Worm (Caenorhabditis elegans) whole organism, L1 larva: ENCODE measurements around the gene rab-7.

Source experiments
- C16A3.4 ChIP-seq: fragments of 150-350 bp; optimal IDR thresholded peaks from 2 replicates; lab custom pipeline; 2014; ENCODE audit warnings: missing biosample characterization, missing genetic modification characterization
- C34B4.2 ChIP-seq: sonication (generic microtip); optimal IDR thresholded peaks from 2 replicates; lab custom pipeline; 2017; ENCODE audit warnings: mild to moderate bottlenecking, missing genetic modification characterization, missing compliant biosample characterization
- F16B12.6 ChIP-seq: fragments of 150-350 bp; optimal IDR thresholded peaks from 2 replicates; lab custom pipeline; 2014; ENCODE audit warnings: missing biosample characterization, missing genetic modification characterization
- ama-1 ChIP-seq: fragments of 150-350 bp; optimal IDR thresholded peaks from 2 replicates; lab custom pipeline; 2014
- ceh-63 ChIP-seq: fragments of 200-800 bp; sonication (Bioruptor generic); optimal IDR thresholded peaks from 2 replicates; lab custom pipeline; 2018; ENCODE audit warnings: mild to moderate bottlenecking, missing genetic modification characterization, missing compliant biosample characterization
- ceh-82 ChIP-seq, 3 experiments: fragments of 150-350 bp in 1 of 3; sonication (generic microtip) in 2 of 3; optimal IDR thresholded peaks; 2 replicates each; lab custom pipeline; 2014 to 2017; ENCODE audit warnings: missing biosample characterization in 3 of 3, missing genetic modification characterization in 3 of 3
- ceh-90 ChIP-seq: sonication (generic microtip); optimal IDR thresholded peaks from 2 replicates; lab custom pipeline; 2016; ENCODE audit warnings: missing genetic modification characterization, missing compliant biosample characterization
- ces-1 ChIP-seq: fragments of 150-350 bp; optimal IDR thresholded peaks from 2 replicates; lab custom pipeline; 2014; ENCODE audit warnings: missing biosample characterization, missing genetic modification reagents, missing genetic modification characterization
- dsc-1 ChIP-seq: sonication (generic microtip); optimal IDR thresholded peaks from 2 replicates; lab custom pipeline; 2016; ENCODE audit warnings: mild to moderate bottlenecking, missing genetic modification characterization, missing compliant biosample characterization
- efl-1 ChIP-seq, 4 experiments: fragments of 150-350 bp; optimal IDR thresholded peaks in 3 of 4; peaks in 1 of 4; 1 replicate in 1 of 4; 2 replicates in 3 of 4; lab custom pipeline; 2014; ENCODE audit warnings: missing biosample characterization in 2 of 4, missing genetic modification characterization in 2 of 4, missing genetic modification reagents in 2 of 4
- egl-13 ChIP-seq: sonication (generic microtip); optimal IDR thresholded peaks from 2 replicates; lab custom pipeline; 2016; ENCODE audit warnings: missing genotype, missing genetic modification reagents, missing genetic modification characterization, missing compliant biosample characterization
- egl-27 ChIP-seq, 2 experiments: fragments of 150-350 bp in 1 of 2; sonication (generic microtip); optimal IDR thresholded peaks; 3 replicates each; lab custom pipeline; 2017 to 2018; ENCODE audit warnings: missing biosample characterization in 2 of 2, missing genetic modification characterization in 2 of 2, missing genetic modification reagents in 2 of 2
- elt-2 ChIP-seq: sonication (generic microtip); optimal IDR thresholded peaks from 2 replicates; lab custom pipeline; 2016; ENCODE audit warnings: missing genetic modification characterization, mild to moderate bottlenecking, inconsistent platforms, missing compliant biosample characterization, missing genetic modification reagents
- elt-3 ChIP-seq, 6 experiments: fragments of 150-350 bp in 1 of 6; sonication (generic microtip); optimal IDR thresholded peaks; 2 replicates each; lab custom pipeline; 2017 to 2018; ENCODE audit warnings: missing biosample characterization in 6 of 6, missing genetic modification characterization in 6 of 6, inconsistent platforms in 1 of 6
- ets-5 ChIP-seq: fragments of 200-800 bp; sonication (Bioruptor generic); IDR thresholded peaks from 2 replicates; pipeline ENCODE4 v1.3.6; 2022; ENCODE audit warnings: missing genetic modification characterization, missing compliant biosample characterization
- fkh-4 ChIP-seq: sonication (generic microtip); optimal IDR thresholded peaks from 2 replicates; lab custom pipeline; 2016; ENCODE audit warnings: missing compliant biosample characterization, missing genetic modification characterization, borderline replicate concordance
- hpl-2 ChIP-seq: fragments of 150-350 bp; optimal IDR thresholded peaks from 2 replicates; lab custom pipeline; 2014; ENCODE audit warnings: missing biosample characterization, missing genetic modification reagents, missing genetic modification characterization
- lin-13 ChIP-seq: fragments of 150-350 bp; optimal IDR thresholded peaks from 2 replicates; lab custom pipeline; 2014; ENCODE audit warnings: missing biosample characterization, missing genetic modification reagents, missing genetic modification characterization
- lin-14 ChIP-seq: fragments of 200-800 bp; sonication (Bioruptor generic); optimal IDR thresholded peaks from 2 replicates; lab custom pipeline; 2018; ENCODE audit warnings: mild to moderate bottlenecking, missing genetic modification characterization, moderate library complexity, missing compliant biosample characterization
- lin-15B ChIP-seq: fragments of 150-350 bp; sonication (generic microtip); optimal IDR thresholded peaks from 3 replicates; lab custom pipeline; 2014; ENCODE audit warnings: missing biosample characterization, missing genetic modification characterization
- lsy-2 ChIP-seq, 2 experiments: fragments of 150-350 bp; optimal IDR thresholded peaks; 2 replicates each; lab custom pipeline; 2014; ENCODE audit warnings: missing biosample characterization in 2 of 2, missing genetic modification characterization in 2 of 2
- mab-9 ChIP-seq: fragments of 200-800 bp; sonication (Bioruptor generic); IDR thresholded peaks from 2 replicates; pipeline ENCODE4 v1.3.6; 2022; ENCODE audit warnings: missing genetic modification reagents, missing genetic modification characterization, missing compliant biosample characterization
- mdl-1 ChIP-seq, 2 experiments: fragments of 150-350 bp; optimal IDR thresholded peaks; 2 replicates each; lab custom pipeline; 2014 to 2017; ENCODE audit warnings: missing biosample characterization in 2 of 2, missing genetic modification characterization in 2 of 2, inconsistent platforms in 1 of 2
- mef-2 ChIP-seq: fragments of 150-350 bp; optimal IDR thresholded peaks from 2 replicates; lab custom pipeline; 2014; ENCODE audit warnings: missing biosample characterization, missing genetic modification characterization
- mep-1 ChIP-seq: fragments of 150-350 bp; optimal IDR thresholded peaks from 2 replicates; lab custom pipeline; 2014; ENCODE audit warnings: missing biosample characterization, missing genetic modification characterization
- nhr-11 ChIP-seq: fragments of 150-350 bp; optimal IDR thresholded peaks from 2 replicates; lab custom pipeline; 2014; ENCODE audit warnings: missing biosample characterization, missing genetic modification characterization
- nhr-12 ChIP-seq: sonication (generic microtip); optimal IDR thresholded peaks from 2 replicates; lab custom pipeline; 2017; ENCODE audit warnings: missing biosample characterization, missing genetic modification characterization
- nhr-19 ChIP-seq: fragments of 200-800 bp; sonication (Bioruptor generic); conservative IDR thresholded peaks from 2 replicates; pipeline ENCODE4 v1.3.6; 2022; ENCODE audit warnings: missing genetic modification characterization, missing compliant biosample characterization
- nhr-237 ChIP-seq: fragments of 150-350 bp; optimal IDR thresholded peaks from 2 replicates; lab custom pipeline; 2014; ENCODE audit warnings: missing biosample characterization, missing genetic modification characterization
- nhr-47 ChIP-seq: sonication (generic microtip); optimal IDR thresholded peaks from 2 replicates; lab custom pipeline; 2016; ENCODE audit warnings: mild to moderate bottlenecking, missing genetic modification characterization, moderate library complexity, missing compliant biosample characterization
- nhr-71 ChIP-seq: sonication (generic microtip); optimal IDR thresholded peaks from 2 replicates; lab custom pipeline; 2016; ENCODE audit warnings: mild to moderate bottlenecking, missing genetic modification characterization, moderate library complexity, missing compliant biosample characterization
- nhr-90 ChIP-seq: sonication (generic microtip); optimal IDR thresholded peaks from 2 replicates; lab custom pipeline; 2016; ENCODE audit warnings: mild to moderate bottlenecking, missing genetic modification characterization, missing compliant biosample characterization; ENCODE audit not compliant: poor library complexity
- pag-3 ChIP-seq: sonication (generic microtip); optimal IDR thresholded peaks from 2 replicates; lab custom pipeline; 2017; ENCODE audit warnings: missing genetic modification characterization, mild to moderate bottlenecking, missing compliant biosample characterization, antibody characterized with exemption, borderline replicate concordance; ENCODE audit not compliant: insufficient read depth
- pax-3 ChIP-seq: fragments of 200-800 bp; sonication (Bioruptor generic); optimal IDR thresholded peaks from 2 replicates; lab custom pipeline; 2018; ENCODE audit warnings: mild to moderate bottlenecking, missing genetic modification characterization, moderate library complexity, missing compliant biosample characterization
- pqm-1 ChIP-seq: sonication (generic microtip); optimal IDR thresholded peaks from 3 replicates; lab custom pipeline; 2017; ENCODE audit warnings: missing biosample characterization, missing genetic modification characterization
- snu-23 ChIP-seq: sonication (generic microtip); optimal IDR thresholded peaks from 2 replicates; lab custom pipeline; 2016; ENCODE audit warnings: missing genetic modification characterization, missing compliant biosample characterization
- sox-4 ChIP-seq: sonication (generic microtip); optimal IDR thresholded peaks from 2 replicates; lab custom pipeline; 2016; ENCODE audit warnings: missing genetic modification characterization, missing compliant biosample characterization
- sptf-1 ChIP-seq: fragments of 150-350 bp; optimal IDR thresholded peaks from 2 replicates; lab custom pipeline; 2014; ENCODE audit warnings: missing biosample characterization, missing genetic modification characterization
- sup-37 ChIP-seq: fragments of 200-800 bp; sonication (Bioruptor generic); optimal IDR thresholded peaks from 2 replicates; lab custom pipeline; 2018; ENCODE audit warnings: mild to moderate bottlenecking, missing genetic modification characterization, missing compliant biosample characterization
- swsn-7 ChIP-seq: sonication (generic microtip); optimal IDR thresholded peaks from 2 replicates; lab custom pipeline; 2016; ENCODE audit warnings: missing genetic modification characterization, missing compliant biosample characterization
- tbx-2 ChIP-seq: sonication (generic microtip); optimal IDR thresholded peaks from 2 replicates; lab custom pipeline; 2016; ENCODE audit warnings: missing genetic modification characterization, missing compliant biosample characterization
- tlp-1 ChIP-seq: fragments of 150-350 bp; optimal IDR thresholded peaks from 2 replicates; lab custom pipeline; 2014; ENCODE audit warnings: missing biosample characterization, missing genetic modification characterization
- unc-62 ChIP-seq: fragments of 150-350 bp; optimal IDR thresholded peaks from 2 replicates; lab custom pipeline; 2014; ENCODE audit warnings: missing biosample characterization, missing genetic modification reagents, missing genetic modification characterization
- xbp-1 ChIP-seq: sonication (generic microtip); optimal IDR thresholded peaks from 2 replicates; lab custom pipeline; 2016; ENCODE audit warnings: missing genetic modification characterization, missing compliant biosample characterization
- zag-1 ChIP-seq: fragments of 150-350 bp; optimal IDR thresholded peaks from 2 replicates; lab custom pipeline; 2014; ENCODE audit warnings: missing biosample characterization, missing genetic modification characterization
- zip-4 ChIP-seq: fragments of 200-800 bp; sonication (Bioruptor generic); optimal IDR thresholded peaks from 2 replicates; lab custom pipeline; 2018; ENCODE audit warnings: mild to moderate bottlenecking, missing genetic modification characterization, moderate library complexity, missing compliant biosample characterization
- ztf-11 ChIP-seq, 2 experiments: sonication (generic microtip); optimal IDR thresholded peaks; 2 replicates each; lab custom pipeline; 2016 to 2017; ENCODE audit warnings: missing genetic modification characterization in 2 of 2, missing biosample characterization in 1 of 2, missing compliant biosample characterization in 1 of 2

rab-7 gene

DNA sequence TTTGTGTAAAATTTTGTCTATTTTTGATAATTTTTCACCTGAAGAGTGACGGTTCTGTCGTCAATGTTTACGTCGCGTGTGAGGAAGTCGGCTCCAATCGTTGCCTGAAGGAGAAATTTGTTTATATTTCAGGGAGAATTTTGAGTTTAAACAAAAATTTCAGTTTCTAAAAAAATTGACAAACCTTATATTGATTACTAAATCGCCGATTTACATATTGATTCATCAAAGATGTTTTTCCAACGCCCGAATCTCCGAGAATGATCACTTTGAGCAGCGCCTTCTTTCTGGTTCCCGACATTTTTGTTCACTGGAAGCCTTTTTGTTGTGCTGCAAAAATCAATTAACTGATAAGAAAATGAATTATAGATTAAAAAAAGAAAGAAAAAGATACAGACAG, at the start of gene rab-7:
TSS of gene rab-7 (minus strand) at position 330 of the 400 bp plus-strand sequence.
- TF ChIP-seq ztf-11 (tag; optimal IDR thresholded peaks at IDR 0.05; lab: Kevin White, UChicago) (no peak), pax-3 (tag; lab: Kevin White, UChicago) (no peak), pqm-1 (tag; lab: Kevin White, UChicago) (no peak), ceh-63 (no peak), lsy-2 (tag; optimal IDR thresholded peaks at IDR 0.05; lab: Kevin White, UChicago) (peak in 1 of 2 experiments; percentile 2), lin-13 (GFP tag; lab: Kevin White, UChicago) (no peak), zag-1 (tag; lab: Kevin White, UChicago) (no peak), dsc-1 (tag; lab: Kevin White, UChicago) (peak; percentile 6), xbp-1 (tag; lab: Kevin White, UChicago) (no peak), fkh-4 (no peak), nhr-19 (GFP tag; lab: Robert Waterston, UW) (no peak), sox-4 (no peak), C34B4.2 (tag; lab: Kevin White, UChicago) (no peak), mef-2 (tag; lab: Kevin White, UChicago) (no peak), lin-14 (GFP tag; lab: Kevin White, UChicago) (no peak), C16A3.4 (tag; lab: Kevin White, UChicago) (no peak), elt-3 (tag; optimal IDR thresholded peaks at IDR 0.05; lab: Kevin White, UChicago) (no peak), pag-3 (tag; lab: Kevin White, UChicago) (no peak), ama-1 (peak; percentile 73), egl-27 (tag; optimal IDR thresholded peaks at IDR 0.05; lab: Kevin White, UChicago) (no peak), F16B12.6 (tag; lab: Kevin White, UChicago) (no peak), sptf-1 (tag; lab: Kevin White, UChicago) (no peak), nhr-71 (tag; lab: Kevin White, UChicago) (peak; percentile 32), tlp-1 (no peak), hpl-2 (GFP tag; lab: Kevin White, UChicago) (no peak), mab-9 (GFP tag; lab: Robert Waterston, UW) (no peak), nhr-11 (tag; lab: Kevin White, UChicago) (no peak), nhr-90 (tag; lab: Kevin White, UChicago) (no peak), tbx-2 (tag; lab: Kevin White, UChicago) (no peak), unc-62 (GFP tag; lab: Kevin White, UChicago) (no peak), lin-15B (tag; lab: Kevin White, UChicago) (no peak), nhr-237 (tag; lab: Kevin White, UChicago) (no peak), swsn-7 (tag; lab: Kevin White, UChicago) (no peak), ets-5 (no peak), nhr-47 (tag; lab: Kevin White, UChicago) (peak; percentile 10), efl-1 (optimal IDR thresholded peaks at IDR 0.05; lab: Kevin White, UChicago) (no peak), efl-1 (GFP tag; optimal IDR thresholded peaks at IDR 0.05 in 1 of 2; lab: Kevin White, UChicago) (peak in 1 of 2 experiments; percentile 92), ceh-90 (tag; lab: Kevin White, UChicago) (no peak), mep-1 (tag; lab: Kevin White, UChicago) (no peak), sup-37 (GFP tag; lab: Kevin White, UChicago) (no peak), nhr-12 (tag; lab: Kevin White, UChicago) (no peak), elt-2 (peak; percentile 54), snu-23 (GFP tag; lab: Kevin White, UChicago) (no peak), mdl-1 (tag; optimal IDR thresholded peaks at IDR 0.05; lab: Kevin White, UChicago) (no peak), egl-13 (tag; lab: Kevin White, UChicago) (no peak), ceh-82 (tag; optimal IDR thresholded peaks at IDR 0.05; lab: Kevin White, UChicago) (no peak), ces-1 (GFP tag; lab: Kevin White, UChicago) (no peak), zip-4 (GFP tag; lab: Kevin White, UChicago) (no peak)
